Worm (Caenorhabditis elegans) whole organism, L3 larva: ENCODE results near the gene Y32H12A.8.

Source experiments
- R02D3.7 ChIP-seq: fragments of 150-350 bp; optimal IDR thresholded peaks from 2 replicates; lab custom pipeline; 2014; ENCODE audit warnings: missing biosample characterization, missing genetic modification characterization
- aly-2 ChIP-seq: fragments of 150-350 bp; optimal IDR thresholded peaks from 2 replicates; lab custom pipeline; 2014; ENCODE audit warnings: missing biosample characterization, missing genetic modification characterization
- ama-1 ChIP-seq: fragments of 150-350 bp; optimal IDR thresholded peaks from 2 replicates; lab custom pipeline; 2018
- ceh-28 ChIP-seq: fragments of 150-350 bp; optimal IDR thresholded peaks from 2 replicates; lab custom pipeline; 2014; ENCODE audit warnings: missing biosample characterization, missing genetic modification reagents, missing genetic modification characterization
- ceh-82 ChIP-seq: fragments of 150-350 bp; optimal IDR thresholded peaks from 2 replicates; lab custom pipeline; 2014; ENCODE audit warnings: missing biosample characterization, missing genetic modification characterization
- daf-12 ChIP-seq: fragments of 150-350 bp; optimal IDR thresholded peaks from 2 replicates; lab custom pipeline; 2014; ENCODE audit warnings: missing biosample characterization, missing genetic modification reagents, missing genetic modification characterization
- egl-27 ChIP-seq: sonication (generic microtip); optimal IDR thresholded peaks from 4 replicates; lab custom pipeline; 2017; ENCODE audit warnings: missing biosample characterization, missing genetic modification reagents, missing genetic modification characterization
- egl-5 ChIP-seq: fragments of 150-350 bp; optimal IDR thresholded peaks from 2 replicates; lab custom pipeline; 2017; ENCODE audit warnings: missing biosample characterization, missing genetic modification reagents, missing genetic modification characterization, inconsistent platforms
- elt-1 ChIP-seq: fragments of 150-350 bp; optimal IDR thresholded peaks from 2 replicates; lab custom pipeline; 2014; ENCODE audit warnings: missing biosample characterization, missing genetic modification characterization
- elt-2 ChIP-seq: sonication (generic microtip); optimal IDR thresholded peaks from 2 replicates; lab custom pipeline; 2016; ENCODE audit warnings: missing genetic modification reagents, mild to moderate bottlenecking, missing genetic modification characterization, missing compliant biosample characterization
- elt-3 ChIP-seq, 3 experiments: fragments of 150-350 bp in 1 of 3; sonication (generic microtip) in 2 of 3; optimal IDR thresholded peaks; 2 replicates in 2 of 3; 4 replicates in 1 of 3; lab custom pipeline; 2014 to 2017; ENCODE audit warnings: missing biosample characterization in 3 of 3, missing genetic modification characterization in 3 of 3
- eor-1 ChIP-seq, 2 experiments: fragments of 150-350 bp; optimal IDR thresholded peaks; 2 replicates each; lab custom pipeline; 2014 to 2018; ENCODE audit warnings: missing biosample characterization in 2 of 2, missing genetic modification characterization in 2 of 2
- fkh-10 ChIP-seq: sonication (generic microtip); optimal IDR thresholded peaks from 2 replicates; lab custom pipeline; 2017; ENCODE audit warnings: missing biosample characterization, missing genetic modification reagents, missing genetic modification characterization
- fkh-2 ChIP-seq: fragments of 150-350 bp; optimal IDR thresholded peaks from 2 replicates; lab custom pipeline; 2014; ENCODE audit warnings: missing biosample characterization, missing genetic modification reagents, missing genetic modification characterization
- fos-1 ChIP-seq: fragments of 150-350 bp; optimal IDR thresholded peaks from 2 replicates; lab custom pipeline; 2014; ENCODE audit warnings: missing biosample characterization, missing genetic modification characterization
- jun-1 ChIP-seq: fragments of 150-350 bp; optimal IDR thresholded peaks from 2 replicates; lab custom pipeline; 2014; ENCODE audit warnings: missing biosample characterization, missing genetic modification reagents, missing genetic modification characterization
- lin-15B ChIP-seq: fragments of 150-350 bp; optimal IDR thresholded peaks from 2 replicates; lab custom pipeline; 2014; ENCODE audit warnings: missing biosample characterization, missing genetic modification characterization
- lsy-12 ChIP-seq: sonication (generic microtip); optimal IDR thresholded peaks from 2 replicates; lab custom pipeline; 2016; ENCODE audit warnings: mild to moderate bottlenecking, missing genetic modification characterization, missing compliant biosample characterization
- nfya-1 ChIP-seq: sonication (generic microtip); optimal IDR thresholded peaks from 2 replicates; lab custom pipeline; 2017; ENCODE audit warnings: missing genetic modification characterization, mild to moderate bottlenecking, missing compliant biosample characterization, antibody characterized with exemption, moderate library complexity; ENCODE audit not compliant: insufficient read depth
- nhr-11 ChIP-seq: fragments of 150-350 bp; optimal IDR thresholded peaks from 2 replicates; lab custom pipeline; 2014; ENCODE audit warnings: missing biosample characterization, missing genetic modification characterization
- nhr-12 ChIP-seq: fragments of 150-350 bp; optimal IDR thresholded peaks from 2 replicates; lab custom pipeline; 2014; ENCODE audit warnings: missing biosample characterization, missing genetic modification characterization
- nhr-23 ChIP-seq: fragments of 150-350 bp; optimal IDR thresholded peaks from 2 replicates; lab custom pipeline; 2014; ENCODE audit warnings: missing biosample characterization, missing genetic modification reagents, missing genetic modification characterization
- nhr-237 ChIP-seq: fragments of 150-350 bp; optimal IDR thresholded peaks from 2 replicates; lab custom pipeline; 2014; ENCODE audit warnings: missing biosample characterization, missing genetic modification characterization
- nhr-28 ChIP-seq: fragments of 150-350 bp; optimal IDR thresholded peaks from 2 replicates; lab custom pipeline; 2014; ENCODE audit warnings: missing biosample characterization, missing genetic modification characterization
- nhr-43 ChIP-seq: sonication (generic microtip); optimal IDR thresholded peaks from 2 replicates; lab custom pipeline; 2016; ENCODE audit warnings: mild to moderate bottlenecking, missing genetic modification characterization, missing compliant biosample characterization; ENCODE audit not compliant: poor library complexity, severe bottlenecking
- nhr-67 ChIP-seq: fragments of 150-350 bp; optimal IDR thresholded peaks from 2 replicates; lab custom pipeline; 2014; ENCODE audit warnings: missing biosample characterization, missing genetic modification characterization
- nhr-77 ChIP-seq: fragments of 150-350 bp; optimal IDR thresholded peaks from 2 replicates; lab custom pipeline; 2014; ENCODE audit warnings: missing biosample characterization, missing genetic modification characterization
- pha-4 ChIP-seq: fragments of 150-350 bp; optimal IDR thresholded peaks from 2 replicates; lab custom pipeline; 2014; ENCODE audit warnings: missing biosample characterization, missing genetic modification reagents, missing genetic modification characterization
- pqm-1 ChIP-seq: fragments of 150-350 bp; optimal IDR thresholded peaks from 2 replicates; lab custom pipeline; 2017; ENCODE audit warnings: missing biosample characterization, missing genetic modification characterization, inconsistent platforms
- skn-1 ChIP-seq: fragments of 150-350 bp; optimal IDR thresholded peaks from 2 replicates; lab custom pipeline; 2014; ENCODE audit warnings: missing biosample characterization, missing genetic modification characterization
- snpc-4 ChIP-seq: fragments of 150-350 bp; optimal IDR thresholded peaks from 2 replicates; lab custom pipeline; 2014; ENCODE audit warnings: missing biosample characterization, missing genetic modification characterization
- tbx-2 ChIP-seq: sonication (generic microtip); optimal IDR thresholded peaks from 2 replicates; lab custom pipeline; 2016; ENCODE audit warnings: mild to moderate bottlenecking, missing genetic modification characterization, missing compliant biosample characterization
- unc-39 ChIP-seq: sonication (generic microtip); optimal IDR thresholded peaks from 4 replicates; lab custom pipeline; 2017; ENCODE audit warnings: missing biosample characterization, missing genetic modification characterization
- unc-62 ChIP-seq: fragments of 150-350 bp; sonication (generic microtip); optimal IDR thresholded peaks from 4 replicates; lab custom pipeline; 2014; ENCODE audit warnings: missing biosample characterization, missing genetic modification reagents, missing genetic modification characterization
- ztf-4 ChIP-seq: fragments of 150-350 bp; optimal IDR thresholded peaks from 2 replicates; lab custom pipeline; 2014; ENCODE audit warnings: missing biosample characterization, missing genetic modification characterization

Y32H12A.8 gene

ce11 chrIII:5382073-5382472 is 23.8 kb downstream of the Y32H12A.8 start, which contains the start of gene Y32H12A.6:
TSS of gene Y32H12A.6 (minus strand) at chrIII:5382173.
- TF ChIP-seq lsy-12 (tag; lab: Kevin White, UChicago) (no peak), nhr-237 (tag; lab: Kevin White, UChicago) (no peak), eor-1 (tag; optimal IDR thresholded peaks at IDR 0.05; lab: Kevin White, UChicago) (no peak), ceh-82 (tag; lab: Kevin White, UChicago) (no peak), nhr-43 (no peak), pha-4 (tag; lab: Kevin White, UChicago) (no peak), nhr-28 (no peak), R02D3.7 (tag; lab: Kevin White, UChicago) (no peak), daf-12 (no peak), elt-1 (no peak), nhr-67 (tag; lab: Kevin White, UChicago) (no peak), tbx-2 (tag; lab: Kevin White, UChicago) (no peak), jun-1 (tag; lab: Kevin White, UChicago) (no peak), nhr-11 (tag; lab: Kevin White, UChicago) (no peak), aly-2 (tag; lab: Kevin White, UChicago) (no peak)

- no peak for TF ChIP-seq pqm-1 (tag; lab: Kevin White, UChicago)
- no peak for TF ChIP-seq fkh-10 (GFP tag; lab: Kevin White, UChicago)
- no peak for TF ChIP-seq unc-62 (GFP tag; lab: Kevin White, UChicago)
- TF ChIP-seq nhr-67 (tag; lab: Kevin White, UChicago): no peak
- no peak for TF ChIP-seq elt-3 (tag; optimal IDR thresholded peaks at IDR 0.05; lab: Kevin White, UChicago)
- no peak for TF ChIP-seq unc-39
- no peak for TF ChIP-seq R02D3.7 (tag; lab: Kevin White, UChicago)
- no peak for TF ChIP-seq ztf-4 (tag; lab: Kevin White, UChicago)
- no peak for TF ChIP-seq nhr-43
- no peak for TF ChIP-seq nhr-237 (tag; lab: Kevin White, UChicago)
- no peak for TF ChIP-seq ama-1 (lab: Kevin White, UChicago)
- no peak for TF ChIP-seq tbx-2 (tag; lab: Kevin White, UChicago)
- no peak for TF ChIP-seq fos-1
- TF ChIP-seq skn-1 (tag; lab: Kevin White, UChicago): no peak
- TF ChIP-seq elt-1: no peak
- TF ChIP-seq aly-2 (tag; lab: Kevin White, UChicago): no peak
- no peak for TF ChIP-seq nfya-1 (tag; lab: Kevin White, UChicago)
- TF ChIP-seq, all 47 proteins: peak for 0
Measured at ce11 chrIII:5380554-5380953, 25.3 kb downstream of the Y32H12A.8 start.

- no peak for TF ChIP-seq nhr-12 (tag; lab: Kevin White, UChicago)
- TF ChIP-seq eor-1 (tag; optimal IDR thresholded peaks at IDR 0.05; lab: Kevin White, UChicago): no peak
- TF ChIP-seq nhr-77: no peak
- TF ChIP-seq fkh-2 (tag; lab: Kevin White, UChicago): no peak
- peak; percentile 63 for TF ChIP-seq lin-15B (tag; lab: Kevin White, UChicago)
- no peak for TF ChIP-seq ceh-28
- TF ChIP-seq fos-1: no peak
- TF ChIP-seq egl-5 (tag; lab: Kevin White, UChicago): no peak
- peak; percentile 13 for TF ChIP-seq nhr-23 (tag; lab: Kevin White, UChicago)
- TF ChIP-seq ceh-82 (tag; lab: Kevin White, UChicago): no peak
- peak; percentile 51 for TF ChIP-seq pha-4 (tag; lab: Kevin White, UChicago)
- TF ChIP-seq egl-27: no peak
- TF ChIP-seq snpc-4 (tag; lab: Kevin White, UChicago): peak; percentile 2
- TF ChIP-seq nhr-11 (tag; lab: Kevin White, UChicago): no peak
- peak; percentile 44 for TF ChIP-seq nfya-1 (tag; lab: Kevin White, UChicago)
- TF ChIP-seq pqm-1 (tag; lab: Kevin White, UChicago): peak; percentile 16
- TF ChIP-seq nhr-237 (tag; lab: Kevin White, UChicago): no peak
- peak; percentile 3 for TF ChIP-seq elt-2
Measured at ce11 chrIII:5379879-5380331, 25.9 kb downstream of the Y32H12A.8 start, which contains the start of gene paqr-2. TSS of gene paqr-2 (minus strand) at chrIII:5379929.

ce11 chrIII:5375001-5375532 is 30.8 kb downstream of the Y32H12A.8 start:
- peak; percentile 16 for TF ChIP-seq pha-4 (tag; lab: Kevin White, UChicago)
- peak; percentile 19 for TF ChIP-seq nfya-1 (tag; lab: Kevin White, UChicago)
- no peak for TF ChIP-seq elt-3 (tag; optimal IDR thresholded peaks at IDR 0.05; lab: Kevin White, UChicago)
- TF ChIP-seq, all 47 proteins: peak for 2
